Worm (Caenorhabditis elegans) whole organism, early embryonic: ENCODE results near the gene R01H2.2.
A peak's percentile ranks its signal among the peaks of the same experiment; 100 is the strongest.

Source experiments
- B0310.2 ChIP-seq: sonication (generic microtip); optimal IDR thresholded peaks from 2 replicates; lab custom pipeline; 2016; ENCODE audit warnings: mild to moderate bottlenecking, missing genetic modification characterization, missing compliant biosample characterization
- F13C5.2 ChIP-seq: sonication (generic microtip); optimal IDR thresholded peaks from 2 replicates; lab custom pipeline; 2017; ENCODE audit warnings: mild to moderate bottlenecking, missing genetic modification characterization, inconsistent platforms, missing compliant biosample characterization
- aly-1 ChIP-seq: sonication (generic microtip); optimal IDR thresholded peaks from 2 replicates; lab custom pipeline; 2016; ENCODE audit warnings: missing genetic modification characterization, missing compliant biosample characterization
- ama-1 ChIP-seq: fragments of 150-350 bp; optimal IDR thresholded peaks from 2 replicates; lab custom pipeline; 2014
- ceh-13 ChIP-seq: fragments of 200-800 bp; sonication (Bioruptor generic); optimal IDR thresholded peaks from 2 replicates; lab custom pipeline; 2018; ENCODE audit warnings: mild to moderate bottlenecking, missing genetic modification characterization, missing compliant biosample characterization
- ceh-36 ChIP-seq: sonication (generic microtip); optimal IDR thresholded peaks from 2 replicates; lab custom pipeline; 2016; ENCODE audit warnings: missing genetic modification characterization, inconsistent platforms, missing compliant biosample characterization
- ets-7 ChIP-seq: sonication (generic microtip); optimal IDR thresholded peaks from 2 replicates; lab custom pipeline; 2016; ENCODE audit warnings: missing genotype, missing genetic modification characterization, missing compliant biosample characterization
- flt-1 ChIP-seq: fragments of 200-800 bp; sonication (Bioruptor generic); IDR thresholded peaks from 2 replicates; pipeline ENCODE4 v1.3.6; 2022; ENCODE audit warnings: missing genetic modification characterization, missing compliant biosample characterization
- hmbx-1 ChIP-seq: sonication (generic microtip); optimal IDR thresholded peaks from 2 replicates; lab custom pipeline; 2016; ENCODE audit warnings: mild to moderate bottlenecking, missing genetic modification characterization, missing compliant biosample characterization
- hmg-4 ChIP-seq: fragments of 200-800 bp; sonication (Bioruptor generic); optimal IDR thresholded peaks from 2 replicates; lab custom pipeline; 2018; ENCODE audit warnings: mild to moderate bottlenecking, missing genetic modification characterization, missing compliant biosample characterization
- hnd-1 ChIP-seq: sonication (generic microtip); optimal IDR thresholded peaks from 2 replicates; lab custom pipeline; 2016; ENCODE audit warnings: missing genetic modification characterization, missing compliant biosample characterization
- pes-1 ChIP-seq: fragments of 200-800 bp; sonication (Bioruptor generic); IDR thresholded peaks from 2 replicates; pipeline ENCODE4 v1.3.6; 2022; ENCODE audit warnings: missing genetic modification reagents, missing genetic modification characterization, missing compliant biosample characterization
- scrt-1 ChIP-seq: fragments of 200-800 bp; sonication (Bioruptor generic); IDR thresholded peaks from 2 replicates; pipeline ENCODE4 v1.3.6; 2022; ENCODE audit warnings: missing genetic modification characterization, missing compliant biosample characterization
- sea-1 ChIP-seq: fragments of 200-800 bp; sonication (Bioruptor generic); conservative IDR thresholded peaks from 2 replicates; pipeline ENCODE4 v1.3.6; 2022; ENCODE audit warnings: missing genetic modification characterization, missing compliant biosample characterization
- tbx-11 ChIP-seq: fragments of 200-800 bp; sonication (Bioruptor generic); IDR thresholded peaks from 2 replicates; pipeline ENCODE4 v1.3.6; 2022; ENCODE audit warnings: missing genetic modification characterization, missing compliant biosample characterization
- tbx-37 ChIP-seq: fragments of 200-800 bp; sonication (Bioruptor generic); conservative IDR thresholded peaks from 2 replicates; pipeline ENCODE4 v1.3.6; 2022; ENCODE audit warnings: missing genetic modification reagents, missing genetic modification characterization, missing compliant biosample characterization
- tra-4 ChIP-seq: sonication (generic microtip); optimal IDR thresholded peaks from 2 replicates; lab custom pipeline; 2017; ENCODE audit warnings: missing genetic modification characterization, missing compliant biosample characterization

The R01H2.2 gene

ce11 chrIII:7087691-7088323 is 31.5 kb downstream of the R01H2.2 start, which contains the start of gene fubl-2:
Gene fubl-2, minus strand, starts transcription at chrIII:7087741.
- TF ChIP-seq scrt-1 (GFP tag; lab: Robert Waterston, UW) (no peak), hnd-1 (tag; lab: Kevin White, UChicago) (no peak), tbx-37 (GFP tag; lab: Robert Waterston, UW) (peak; percentile 64; the same call in 1 of the 2 replicates)

- TF ChIP-seq flt-1 (GFP tag; lab: Robert Waterston, UW) (no peak), tra-4 (tag; lab: Kevin White, UChicago) (no peak), B0310.2 (tag; lab: Kevin White, UChicago) (no peak), hmbx-1 (tag; lab: Kevin White, UChicago) (no peak), aly-1 (tag; lab: Kevin White, UChicago) (no peak), hnd-1 (tag; lab: Kevin White, UChicago) (no peak), ama-1 (lab: Kevin White, UChicago) (no peak), F13C5.2 (tag; lab: Kevin White, UChicago) (no peak), sea-1 (GFP tag; lab: Robert Waterston, UW) (no peak), tbx-37 (GFP tag; lab: Robert Waterston, UW) (no peak), ceh-36 (tag; lab: Kevin White, UChicago) (no peak)
These were observed 34.2 kb downstream of the R01H2.2 start, which contains the start of gene ZK418.10 for ce11 chrIII:7090545-7090944. Gene ZK418.10, minus strand, starts transcription at chrIII:7090692.

ce11 chrIII:7091042-7091441 is 34.7 kb downstream of the R01H2.2 start, which contains the start of gene ZK418.2:
Gene ZK418.2, plus strand, starts transcription at chrIII:7091342.
- TF ChIP-seq scrt-1 (GFP tag; lab: Robert Waterston, UW): no peak
- TF ChIP-seq tbx-11 (GFP tag; lab: Robert Waterston, UW): no peak
- TF ChIP-seq ceh-36 (tag; lab: Kevin White, UChicago): no peak
- TF ChIP-seq hmbx-1 (tag; lab: Kevin White, UChicago): no peak
- TF ChIP-seq ama-1 (lab: Kevin White, UChicago): no peak
- no peak for TF ChIP-seq F13C5.2 (tag; lab: Kevin White, UChicago)
- no peak for TF ChIP-seq tra-4 (tag; lab: Kevin White, UChicago)
- TF ChIP-seq sea-1 (GFP tag; lab: Robert Waterston, UW): no peak
- no peak for TF ChIP-seq ets-7 (tag; lab: Kevin White, UChicago)
- no peak for TF ChIP-seq hmg-4 (GFP tag; lab: Kevin White, UChicago)
- TF ChIP-seq pes-1 (GFP tag; lab: Robert Waterston, UW): no peak
- TF ChIP-seq tbx-37 (GFP tag; lab: Robert Waterston, UW): no peak
- TF ChIP-seq hnd-1 (tag; lab: Kevin White, UChicago): no peak
- no peak for TF ChIP-seq flt-1 (GFP tag; lab: Robert Waterston, UW)
- TF ChIP-seq B0310.2 (tag; lab: Kevin White, UChicago): no peak
- TF ChIP-seq aly-1 (tag; lab: Kevin White, UChicago): no peak
- no peak for TF ChIP-seq ceh-13 (GFP tag; lab: Kevin White, UChicago)

ce11 chrIII:7095156-7095555 is 38.8 kb downstream of the R01H2.2 start, which contains the start of gene nhr-9:
Gene nhr-9, plus strand, starts transcription at chrIII:7095462.
- no peak for TF ChIP-seq tra-4 (tag; lab: Kevin White, UChicago)
- no peak for TF ChIP-seq aly-1 (tag; lab: Kevin White, UChicago)
- TF ChIP-seq ceh-36 (tag; lab: Kevin White, UChicago): no peak

ce11 chrIII:7096481-7096880 is 40.1 kb downstream of the R01H2.2 start:
- TF ChIP-seq flt-1 (GFP tag; lab: Robert Waterston, UW) (no peak), pes-1 (GFP tag; lab: Robert Waterston, UW) (no peak), sea-1 (GFP tag; lab: Robert Waterston, UW) (no peak), ama-1 (lab: Kevin White, UChicago) (no peak), ets-7 (tag; lab: Kevin White, UChicago) (no peak), hmg-4 (GFP tag; lab: Kevin White, UChicago) (no peak)

DNA sequence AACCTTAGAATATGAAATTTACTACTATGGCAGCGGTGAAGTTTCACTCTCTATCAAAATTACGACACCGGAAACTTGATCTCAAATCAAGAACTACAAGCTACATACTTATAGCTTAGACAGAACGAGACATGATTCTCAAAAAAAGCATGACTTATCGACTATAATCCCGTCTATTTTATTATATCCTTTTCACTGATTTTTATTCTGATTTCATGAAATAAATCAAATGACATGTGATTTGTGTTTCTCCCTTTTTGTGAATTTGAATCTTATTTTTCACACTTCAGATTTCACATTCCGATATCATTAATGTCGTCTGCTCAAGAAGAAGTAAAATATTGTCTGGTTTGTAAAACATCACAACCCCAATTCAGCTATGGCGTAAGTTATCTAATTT is 43.7 kb downstream of the R01H2.2 start, which contains the start of gene ZK418.11:
Gene ZK418.11 (plus strand): TSS at position 289 of the 400 bp plus-strand sequence.
- TF ChIP-seq tra-4 (tag; lab: Kevin White, UChicago) (no peak), hmg-4 (GFP tag; lab: Kevin White, UChicago) (no peak), flt-1 (GFP tag; lab: Robert Waterston, UW) (no peak), aly-1 (tag; lab: Kevin White, UChicago) (no peak), B0310.2 (tag; lab: Kevin White, UChicago) (no peak), tbx-37 (GFP tag; lab: Robert Waterston, UW) (no peak), hnd-1 (tag; lab: Kevin White, UChicago) (no peak), scrt-1 (GFP tag; lab: Robert Waterston, UW) (no peak), ceh-13 (GFP tag; lab: Kevin White, UChicago) (no peak), sea-1 (GFP tag; lab: Robert Waterston, UW) (no peak), ceh-36 (tag; lab: Kevin White, UChicago) (no peak), F13C5.2 (tag; lab: Kevin White, UChicago) (no peak), ets-7 (tag; lab: Kevin White, UChicago) (no peak), pes-1 (GFP tag; lab: Robert Waterston, UW) (no peak), ama-1 (lab: Kevin White, UChicago) (no peak)

DNA sequence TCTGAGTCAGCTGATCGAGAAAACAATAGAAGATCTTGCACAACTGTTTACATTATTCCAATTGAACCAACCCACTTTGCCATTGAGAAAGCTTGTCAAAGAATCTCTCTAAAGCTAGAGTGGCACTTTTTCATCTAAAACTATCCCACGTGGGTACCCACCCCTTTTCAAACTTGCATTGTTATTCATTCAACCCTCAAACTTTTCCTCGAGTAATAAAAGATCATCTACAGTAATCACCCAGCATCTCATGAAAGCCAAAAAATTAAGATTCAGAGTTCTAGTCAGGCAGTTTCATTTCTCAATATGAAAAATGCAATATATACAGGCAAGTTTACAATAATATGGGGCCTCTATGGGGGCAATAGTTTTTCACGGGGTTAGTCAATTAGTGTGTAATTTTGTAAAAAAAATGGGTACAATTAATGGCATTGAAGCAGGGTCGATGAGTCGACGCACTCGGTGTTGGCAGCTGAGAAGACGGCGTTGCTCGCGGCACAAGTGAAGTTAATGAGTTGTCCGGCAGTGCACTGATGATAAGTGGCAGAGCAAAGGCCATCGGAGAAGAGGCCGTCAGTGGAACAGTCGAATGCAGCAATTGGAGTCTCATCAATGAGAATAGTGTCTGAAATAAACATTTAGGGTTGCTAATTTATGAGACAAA is 45.6 kb downstream of the R01H2.2 start:
- TF ChIP-seq hmbx-1 (tag; lab: Kevin White, UChicago) (no peak), tra-4 (tag; lab: Kevin White, UChicago) (no peak), tbx-11 (GFP tag; lab: Robert Waterston, UW) (no peak), flt-1 (GFP tag; lab: Robert Waterston, UW) (no peak), ets-7 (tag; lab: Kevin White, UChicago) (no peak), sea-1 (GFP tag; lab: Robert Waterston, UW) (no peak), hmg-4 (GFP tag; lab: Kevin White, UChicago) (no peak), scrt-1 (GFP tag; lab: Robert Waterston, UW) (no peak), F13C5.2 (tag; lab: Kevin White, UChicago) (no peak), tbx-37 (GFP tag; lab: Robert Waterston, UW) (no peak), hnd-1 (tag; lab: Kevin White, UChicago) (no peak), ceh-13 (GFP tag; lab: Kevin White, UChicago) (no peak), pes-1 (GFP tag; lab: Robert Waterston, UW) (no peak), ama-1 (lab: Kevin White, UChicago) (no peak), aly-1 (tag; lab: Kevin White, UChicago) (no peak), ceh-36 (tag; lab: Kevin White, UChicago) (no peak), B0310.2 (tag; lab: Kevin White, UChicago) (no peak)
